Fruit fly (Drosophila melanogaster): ENCODE measurements around the gene sstn.

sstn gene

dm6 chr3L:15098659-15099512, 4.4 kb upstream of the sstn start (continued):
- TF ChIP-seq CG6792 (GFP tag; optimal IDR thresholded peaks at IDR 0.05) (peak; percentile 69), Lpt (GFP tag; optimal IDR thresholded peaks at IDR 0.05) (peak; percentile 90), CG10669 (GFP tag; optimal IDR thresholded peaks at IDR 0.05) (peak; percentile 79), dac (GFP tag; optimal IDR thresholded peaks at IDR 0.05) (peak; percentile 35), vri (GFP tag; optimal IDR thresholded peaks at IDR 0.05) (peak; percentile 3), CG8319 (GFP tag; optimal IDR thresholded peaks at IDR 0.05) (peak; percentile 62), CG16779 (tag; optimal IDR thresholded peaks at IDR 0.05) (peak; percentile 53), svp (GFP tag) (peak; percentile 70), CG6854 (GFP tag; optimal IDR thresholded peaks at IDR 0.05) (peak; percentile 23), Eip93F (GFP tag; optimal IDR thresholded peaks at IDR 0.05) (no peak), fd85E (GFP tag; optimal IDR thresholded peaks at IDR 0.05) (peak; percentile 55), CG11902 (GFP tag; optimal IDR thresholded peaks at IDR 0.05) (no peak), OdsH (GFP tag; optimal IDR thresholded peaks at IDR 0.05) (peak; percentile 70), fd59A (GFP tag; optimal IDR thresholded peaks at IDR 0.05) (no peak), Met (GFP tag; optimal IDR thresholded peaks at IDR 0.05) (peak; percentile 48), salr (GFP tag; optimal IDR thresholded peaks at IDR 0.05) (peak in 1 of 2 experiments; percentile 84), Blimp-1 (GFP tag; optimal IDR thresholded peaks at IDR 0.05) (peak; percentile 94), CG7368 (GFP tag; optimal IDR thresholded peaks at IDR 0.05) (peak; percentile 86), CG11294 (GFP tag; IDR thresholded peaks at IDR 0.05) (peak; percentile 67), CG6276 (GFP tag; optimal IDR thresholded peaks at IDR 0.05) (peak; percentile 91), Smox (GFP tag; optimal IDR thresholded peaks at IDR 0.05) (peak; percentile 26), topi (GFP tag; optimal IDR thresholded peaks at IDR 0.05) (peak; percentile 61), Sox102F (GFP tag; optimal IDR thresholded peaks at IDR 0.05) (peak; percentile 3), Hr4 (GFP tag; optimal IDR thresholded peaks at IDR 0.05) (peak; percentile 43), achi (GFP tag; optimal IDR thresholded peaks at IDR 0.05) (peak; percentile 73), Ets96B (tag; optimal IDR thresholded peaks at IDR 0.05) (peak; percentile 74), CG6163 (GFP tag; IDR thresholded peaks at IDR 0.05) (no peak; the same call in 1 of the 3 replicates), CG15336 (GFP tag; IDR thresholded peaks at IDR 0.05) (peak; percentile 95), CG11762 (GFP tag; optimal IDR thresholded peaks at IDR 0.05; ENCODE audit: insufficient read depth) (peak; percentile 74), Gug (GFP tag; IDR thresholded peaks at IDR 0.05) (peak; percentile 90), CG9139 (GFP tag; optimal IDR thresholded peaks at IDR 0.05) (peak; percentile 56), pdm3 (GFP tag; optimal IDR thresholded peaks at IDR 0.05) (peak; percentile 18), Hr39 (GFP tag; optimal IDR thresholded peaks at IDR 0.05) (no peak), Eip75B (GFP tag; optimal IDR thresholded peaks at IDR 0.05) (peak; percentile 81), CG3032 (tag; optimal IDR thresholded peaks at IDR 0.05) (peak; percentile 88), ss (GFP tag; optimal IDR thresholded peaks at IDR 0.05) (peak; percentile 23 to 51), lz (GFP tag; optimal IDR thresholded peaks at IDR 0.05) (peak; percentile 52), acj6 (GFP tag; optimal IDR thresholded peaks at IDR 0.05) (peak; percentile 63), net (GFP tag; optimal IDR thresholded peaks at IDR 0.05) (peak; percentile 71)

DNA sequence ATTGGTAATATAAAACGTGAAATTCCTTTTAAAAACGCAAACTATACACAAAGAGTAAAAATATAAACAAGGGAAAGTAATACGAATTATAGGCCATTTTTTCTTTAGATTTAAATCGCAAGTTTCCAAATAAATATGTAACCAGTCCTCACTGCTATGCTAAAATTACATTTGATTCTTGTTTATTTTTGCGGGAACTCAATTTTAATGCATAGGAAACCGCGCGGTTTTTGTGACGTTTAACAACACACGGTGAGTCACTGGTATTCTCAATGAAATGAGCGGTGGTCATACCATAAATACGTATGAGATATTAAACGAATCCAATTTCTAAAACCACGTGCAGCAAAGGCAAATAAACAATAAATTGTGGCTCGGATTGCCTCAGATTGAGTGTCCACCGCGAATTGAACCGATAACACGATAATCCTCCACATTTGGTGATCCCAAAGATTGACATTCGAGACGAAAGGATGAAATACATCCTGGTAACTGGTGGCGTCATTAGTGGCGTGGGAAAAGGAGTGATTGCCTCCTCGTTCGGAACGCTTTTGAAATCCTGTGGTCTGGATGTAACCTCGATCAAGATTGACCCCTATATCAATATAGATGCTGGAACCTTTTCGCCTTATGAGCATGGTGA, 3.5 kb upstream of the sstn start, which contains the start of gene Ctps:
Gene Ctps, plus strand, starts transcription at position 37 of the 643 bp plus-strand sequence.
- TF ChIP-seq fd85E (GFP tag; optimal IDR thresholded peaks at IDR 0.05): no peak
- TF ChIP-seq Lpt (GFP tag; optimal IDR thresholded peaks at IDR 0.05): no peak
- TF ChIP-seq Eip78C (GFP tag): peak; percentile 34
- no peak for TF ChIP-seq Gug (GFP tag; IDR thresholded peaks at IDR 0.05)
- no peak for TF ChIP-seq Blimp-1 (GFP tag; optimal IDR thresholded peaks at IDR 0.05)
- TF ChIP-seq CG32006 (GFP tag; optimal IDR thresholded peaks at IDR 0.05): no peak
- no peak for TF ChIP-seq Hr4 (GFP tag; optimal IDR thresholded peaks at IDR 0.05)
- no peak for TF ChIP-seq CG34406 (GFP tag; optimal IDR thresholded peaks at IDR 0.05)
- no peak for TF ChIP-seq eg (GFP tag; IDR thresholded peaks at IDR 0.05)
- TF ChIP-seq CG6163 (GFP tag; IDR thresholded peaks at IDR 0.05): no peak
- TF ChIP-seq ss (GFP tag; optimal IDR thresholded peaks at IDR 0.05): no peak
- no peak for TF ChIP-seq CG4318 (GFP tag; optimal IDR thresholded peaks at IDR 0.05)
- TF ChIP-seq CG11902 (GFP tag; optimal IDR thresholded peaks at IDR 0.05): no peak
- TF ChIP-seq CG31627 (GFP tag; optimal IDR thresholded peaks at IDR 0.05): no peak
- TF ChIP-seq acj6 (GFP tag; optimal IDR thresholded peaks at IDR 0.05): no peak
- TF ChIP-seq CG7368 (GFP tag; optimal IDR thresholded peaks at IDR 0.05): no peak
- TF ChIP-seq CG3032 (tag; optimal IDR thresholded peaks at IDR 0.05): no peak
- no peak for TF ChIP-seq CG6276 (GFP tag; optimal IDR thresholded peaks at IDR 0.05)
- no peak for TF ChIP-seq fd59A (GFP tag; optimal IDR thresholded peaks at IDR 0.05)
- no peak for TF ChIP-seq dac (GFP tag; optimal IDR thresholded peaks at IDR 0.05)
- TF ChIP-seq CG6808 (GFP tag; optimal IDR thresholded peaks at IDR 0.05): no peak
- TF ChIP-seq CG8632 (GFP tag; optimal IDR thresholded peaks at IDR 0.05): no peak
- TF ChIP-seq CG9139 (GFP tag; optimal IDR thresholded peaks at IDR 0.05): no peak
- no peak for TF ChIP-seq achi (GFP tag; optimal IDR thresholded peaks at IDR 0.05)
- TF ChIP-seq Ets96B (tag; optimal IDR thresholded peaks at IDR 0.05): no peak
